Fruit fly (Drosophila melanogaster) whole organism: ENCODE data around the gene CG14143.

ENCODE experiments used
- CG8478 ChIP-seq: fragments of >200 bp; optimal IDR thresholded peaks from 2 replicates; lab custom pipeline; 2018; ENCODE audit warnings: inconsistent platforms
- Dll ChIP-seq: fragments of >200 bp; optimal IDR thresholded peaks from 2 replicates; lab custom pipeline; 2017
- EcR ChIP-seq, 2 experiments: fragments of >200 bp; optimal IDR thresholded peaks; 2 replicates each; lab custom pipeline; 2017; ENCODE audit warnings: missing biosample characterization in 2 of 2, missing genetic modification characterization in 2 of 2, missing genetic modification reagents in 2 of 2
- pan ChIP-seq: fragments of >200 bp; optimal IDR thresholded peaks from 2 replicates; lab custom pipeline; 2017
- psq ChIP-seq: fragments of >200 bp; optimal IDR thresholded peaks from 2 replicates; lab custom pipeline; 2017
- usp ChIP-seq: fragments of >200 bp; optimal IDR thresholded peaks from 2 replicates; lab custom pipeline; 2017; ENCODE audit warnings: missing biosample characterization, missing genetic modification characterization, mixed read lengths

- TF ChIP-seq pan (lab: Kevin White, UChicago) (no peak), psq (lab: Kevin White, UChicago) (no peak), CG8478 (lab: Kevin White, UChicago) (no peak), EcR (GFP tag; optimal IDR thresholded peaks at IDR 0.05; lab: Kevin White, UChicago) (no peak), usp (GFP tag; lab: Kevin White, UChicago) (no peak), Dll (lab: Kevin White, UChicago) (no peak)
Observed at dm6 chr3L:11091943-11092609, 42.7 kb upstream of the CG14143 start.
